Worm (Caenorhabditis elegans) whole organism, early embryonic: ENCODE data around the gene lec-3.

ENCODE experiments used
- B0310.2 ChIP-seq: sonication (generic microtip); optimal IDR thresholded peaks from 2 replicates; lab custom pipeline; 2016; ENCODE audit warnings: mild to moderate bottlenecking, missing genetic modification characterization, missing compliant biosample characterization
- aly-1 ChIP-seq: sonication (generic microtip); optimal IDR thresholded peaks from 2 replicates; lab custom pipeline; 2016; ENCODE audit warnings: missing genetic modification characterization, missing compliant biosample characterization
- ceh-13 ChIP-seq: fragments of 200-800 bp; sonication (Bioruptor generic); optimal IDR thresholded peaks from 2 replicates; lab custom pipeline; 2018; ENCODE audit warnings: mild to moderate bottlenecking, missing genetic modification characterization, missing compliant biosample characterization
- ets-7 ChIP-seq: sonication (generic microtip); optimal IDR thresholded peaks from 2 replicates; lab custom pipeline; 2016; ENCODE audit warnings: missing genotype, missing genetic modification characterization, missing compliant biosample characterization
- flt-1 ChIP-seq: fragments of 200-800 bp; sonication (Bioruptor generic); IDR thresholded peaks from 2 replicates; pipeline ENCODE4 v1.3.6; 2022; ENCODE audit warnings: missing genetic modification characterization, missing compliant biosample characterization
- hmg-4 ChIP-seq: fragments of 200-800 bp; sonication (Bioruptor generic); optimal IDR thresholded peaks from 2 replicates; lab custom pipeline; 2018; ENCODE audit warnings: mild to moderate bottlenecking, missing genetic modification characterization, missing compliant biosample characterization
- sea-1 ChIP-seq: fragments of 200-800 bp; sonication (Bioruptor generic); conservative IDR thresholded peaks from 2 replicates; pipeline ENCODE4 v1.3.6; 2022; ENCODE audit warnings: missing genetic modification characterization, missing compliant biosample characterization
- tbx-11 ChIP-seq: fragments of 200-800 bp; sonication (Bioruptor generic); IDR thresholded peaks from 2 replicates; pipeline ENCODE4 v1.3.6; 2022; ENCODE audit warnings: missing genetic modification characterization, missing compliant biosample characterization
- tra-4 ChIP-seq: sonication (generic microtip); optimal IDR thresholded peaks from 2 replicates; lab custom pipeline; 2017; ENCODE audit warnings: missing genetic modification characterization, missing compliant biosample characterization

ce11 chrII:10001546-10001945, 10.6 kb downstream of the lec-3 start, which contains the start of gene ZK892.3:
- TF ChIP-seq ets-7 (tag; lab: Kevin White, UChicago) (no peak), flt-1 (GFP tag; lab: Robert Waterston, UW) (no peak), B0310.2 (tag; lab: Kevin White, UChicago) (no peak), aly-1 (tag; lab: Kevin White, UChicago) (no peak), tbx-11 (GFP tag; lab: Robert Waterston, UW) (no peak), ceh-13 (GFP tag; lab: Kevin White, UChicago) (no peak), sea-1 (no peak), hmg-4 (GFP tag; lab: Kevin White, UChicago) (no peak), tra-4 (tag; lab: Kevin White, UChicago) (no peak)
